Worm (Caenorhabditis elegans) whole organism, early embryonic: Measurements from ENCODE around the gene fipr-27.
"Not testable (repeated sequence)": the region's sequence is repeated elsewhere in the genome, so short reads cannot be mapped to it uniquely, and the experiment has no call there.

Experiments
- B0310.2 ChIP-seq: sonication (generic microtip); optimal IDR thresholded peaks from 2 replicates; lab custom pipeline; 2016; ENCODE audit warnings: mild to moderate bottlenecking, missing genetic modification characterization, missing compliant biosample characterization
- aly-1 ChIP-seq: sonication (generic microtip); optimal IDR thresholded peaks from 2 replicates; lab custom pipeline; 2016; ENCODE audit warnings: missing genetic modification characterization, missing compliant biosample characterization
- ama-1 ChIP-seq: fragments of 150-350 bp; optimal IDR thresholded peaks from 2 replicates; lab custom pipeline; 2014
- flt-1 ChIP-seq: fragments of 200-800 bp; sonication (Bioruptor generic); IDR thresholded peaks from 2 replicates; pipeline ENCODE4 v1.3.6; 2022; ENCODE audit warnings: missing genetic modification characterization, missing compliant biosample characterization
- hmbx-1 ChIP-seq: sonication (generic microtip); optimal IDR thresholded peaks from 2 replicates; lab custom pipeline; 2016; ENCODE audit warnings: mild to moderate bottlenecking, missing genetic modification characterization, missing compliant biosample characterization
- sea-1 ChIP-seq: fragments of 200-800 bp; sonication (Bioruptor generic); conservative IDR thresholded peaks from 2 replicates; pipeline ENCODE4 v1.3.6; 2022; ENCODE audit warnings: missing genetic modification characterization, missing compliant biosample characterization
- tra-4 ChIP-seq: sonication (generic microtip); optimal IDR thresholded peaks from 2 replicates; lab custom pipeline; 2017; ENCODE audit warnings: missing genetic modification characterization, missing compliant biosample characterization

ce11 chrIV:16648414-16648813 is 17.7 kb downstream of the fipr-27 start:
- TF ChIP-seq ama-1; flt-1; B0310.2 (tag; lab: Kevin White, UChicago); aly-1 (tag; lab: Kevin White, UChicago); sea-1; hmbx-1 (tag; lab: Kevin White, UChicago); tra-4 (tag; lab: Kevin White, UChicago): not testable (repeated sequence)
